Worm (Caenorhabditis elegans): ENCODE results near the gene cest-28.

ce11 chrV:6710462-6710861 is 40.8 kb downstream of the cest-28 start, which contains the start of gene sna-1:
- TF ChIP-seq lin-13 (tag; optimal IDR thresholded peaks at IDR 0.05) (no peak), unc-120 (tag; optimal IDR thresholded peaks at IDR 0.05; ENCODE audit: poor library complexity, severe bottlenecking) (no peak), nhr-12 (tag; optimal IDR thresholded peaks at IDR 0.05) (no peak), lsy-2 (tag; optimal IDR thresholded peaks at IDR 0.05) (no peak), nhr-28 (tag; optimal IDR thresholded peaks at IDR 0.05) (no peak), bed-3 (GFP tag; optimal IDR thresholded peaks at IDR 0.05) (no peak)

Measured in whole organism, mixed stage, embryonic.